Worm (Caenorhabditis elegans) whole organism, late embryonic: ENCODE data around the gene ugt-66.

Source experiments
- F13H6.1 ChIP-seq: sonication (generic microtip); optimal IDR thresholded peaks from 2 replicates; lab custom pipeline; 2016; ENCODE audit warnings: missing genetic modification characterization, missing compliant biosample characterization
- ceh-22 ChIP-seq: sonication (generic microtip); optimal IDR thresholded peaks from 2 replicates; lab custom pipeline; 2017; ENCODE audit warnings: missing biosample characterization, missing genetic modification characterization
- ceh-24 ChIP-seq: sonication (generic microtip); optimal IDR thresholded peaks from 2 replicates; lab custom pipeline; 2016; ENCODE audit warnings: mild to moderate bottlenecking, missing genetic modification characterization, missing compliant biosample characterization
- ceh-30 ChIP-seq: fragments of 150-350 bp; optimal IDR thresholded peaks from 2 replicates; lab custom pipeline; 2014; ENCODE audit warnings: missing biosample characterization, missing genetic modification characterization
- ets-4 ChIP-seq: sonication (generic microtip); optimal IDR thresholded peaks from 2 replicates; lab custom pipeline; 2016; ENCODE audit warnings: missing genetic modification characterization, missing compliant biosample characterization
- hlh-13 ChIP-seq: fragments of 200-800 bp; sonication (Bioruptor generic); optimal IDR thresholded peaks from 2 replicates; lab custom pipeline; 2018; ENCODE audit warnings: mild to moderate bottlenecking, missing genetic modification characterization, missing compliant biosample characterization
- hlh-6 ChIP-seq: sonication (generic microtip); optimal IDR thresholded peaks from 2 replicates; lab custom pipeline; 2016; ENCODE audit warnings: missing genotype, missing genetic modification characterization, missing compliant biosample characterization
- odd-2 ChIP-seq: sonication (generic microtip); optimal IDR thresholded peaks from 2 replicates; lab custom pipeline; 2017; ENCODE audit warnings: antibody characterized with exemption, mild to moderate bottlenecking, missing genetic modification characterization, missing compliant biosample characterization
- rnt-1 ChIP-seq: sonication (generic microtip); optimal IDR thresholded peaks from 2 replicates; lab custom pipeline; 2016; ENCODE audit warnings: missing genetic modification characterization, missing compliant biosample characterization
- ztf-16 ChIP-seq: sonication (generic microtip); optimal IDR thresholded peaks from 2 replicates; lab custom pipeline; 2017; ENCODE audit warnings: missing genetic modification characterization, missing compliant biosample characterization

ce11 chrIII:6180294-6180693 lies 14.1 kb downstream of the ugt-66 start:
- no peak for TF ChIP-seq F13H6.1 (tag; lab: Kevin White, UChicago)
- TF ChIP-seq hlh-13 (GFP tag; lab: Kevin White, UChicago), result no peak
- no peak for TF ChIP-seq odd-2 (tag; lab: Kevin White, UChicago)
- TF ChIP-seq ceh-22 (tag; lab: Kevin White, UChicago), result no peak
- TF ChIP-seq rnt-1 (tag; lab: Kevin White, UChicago), result no peak
- no peak for TF ChIP-seq ztf-16
- no peak for TF ChIP-seq ceh-24 (tag; lab: Kevin White, UChicago)
- TF ChIP-seq ceh-30, result no peak
- no peak for TF ChIP-seq hlh-6 (tag; lab: Kevin White, UChicago)
- no peak for TF ChIP-seq ets-4
